Worm (Caenorhabditis elegans): ENCODE measurements around the gene rrsr-1.

DNA sequence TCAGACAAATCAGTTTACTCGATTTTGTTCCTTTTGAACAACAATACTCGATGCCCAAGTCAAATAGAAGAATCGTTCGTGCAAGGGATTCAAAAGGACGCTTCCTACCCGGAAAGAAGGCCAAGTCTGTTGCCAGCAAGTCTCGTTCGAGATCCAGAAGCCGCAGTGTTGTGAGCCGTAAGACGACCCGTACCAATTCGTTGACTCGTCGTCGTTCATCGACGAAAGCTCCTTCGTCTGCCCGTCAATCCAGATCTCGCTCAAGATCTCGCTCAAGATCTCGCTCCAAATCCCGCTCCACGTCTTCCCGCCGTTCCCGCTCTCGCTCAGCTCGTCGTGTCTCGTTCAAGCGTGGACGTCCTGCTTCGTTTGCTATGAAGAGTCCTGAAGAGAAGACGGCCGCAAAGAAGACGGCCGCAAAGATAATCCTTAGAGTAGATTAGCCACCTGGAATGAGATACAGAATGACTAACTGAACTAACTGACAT lies 35.9 kb upstream of the rrsr-1 start, which contains the start of gene F08H9.2:
- TF ChIP-seq elt-3 (tag; optimal IDR thresholded peaks at IDR 0.05) (no peak), nhr-76 (tag; optimal IDR thresholded peaks at IDR 0.05) (no peak), R02D3.7 (tag; optimal IDR thresholded peaks at IDR 0.05) (no peak)

Measured in whole organism, L3 larva.